Fruit fly (Drosophila melanogaster) whole organism, pupa: ENCODE data around the gene Zmynd10.
A peak's percentile ranks its signal among the peaks of the same experiment; 100 is the strongest.

ENCODE experiments used
- CG10348 ChIP-seq: fragments of 200-800 bp; sonication (Bioruptor generic); IDR thresholded peaks from 2 replicates; pipeline ENCODE4 v1.3.6; 2022; ENCODE audit warnings: missing biosample characterization, missing genetic modification characterization
- CG12605 ChIP-seq: fragments of 200-800 bp; sonication (Bioruptor generic); IDR thresholded peaks from 2 replicates; pipeline ENCODE4 v1.3.6; 2022; ENCODE audit warnings: missing biosample characterization, missing genetic modification characterization
- CG13204 ChIP-seq: fragments of 200-800 bp; sonication (Bioruptor generic); optimal IDR thresholded peaks from 2 replicates; lab custom pipeline; 2018; ENCODE audit warnings: missing biosample characterization, mild to moderate bottlenecking, missing genetic modification characterization, moderate library complexity
- CG14655 ChIP-seq: fragments of 200-800 bp; sonication (Bioruptor generic); optimal IDR thresholded peaks from 3 replicates; lab custom pipeline; 2017; ENCODE audit warnings: mild to moderate bottlenecking, missing biosample characterization, missing genetic modification reagents, missing genetic modification characterization
- CG15710 ChIP-seq: fragments of 200-800 bp; sonication (Bioruptor generic); optimal IDR thresholded peaks from 2 replicates; lab custom pipeline; 2018; ENCODE audit warnings: missing biosample characterization, mild to moderate bottlenecking, missing genetic modification characterization, moderate library complexity
- CG17806 ChIP-seq: fragments of 200-800 bp; sonication (Bioruptor generic); optimal IDR thresholded peaks from 2 replicates; lab custom pipeline; 2018; ENCODE audit warnings: missing biosample characterization, mild to moderate bottlenecking, missing genetic modification characterization, moderate library complexity
- CG32121 ChIP-seq: fragments of 200-800 bp; sonication (Bioruptor generic); IDR thresholded peaks from 2 replicates; pipeline ENCODE4 v1.3.6; 2022; ENCODE audit warnings: missing biosample characterization, missing genetic modification characterization
- CG34367 ChIP-seq: fragments of 200-800 bp; sonication (Bioruptor generic); optimal IDR thresholded peaks from 2 replicates; lab custom pipeline; 2018; ENCODE audit warnings: missing biosample characterization, mild to moderate bottlenecking, missing genetic modification characterization
- CG4496 ChIP-seq: fragments of 200-800 bp; sonication (Bioruptor generic); IDR thresholded peaks from 3 replicates; pipeline ENCODE4 v1.3.6; 2022; ENCODE audit warnings: missing biosample characterization, missing genetic modification characterization
- CG8159 ChIP-seq: fragments of 200-800 bp; sonication (Bioruptor generic); optimal IDR thresholded peaks from 3 replicates; lab custom pipeline; 2018; ENCODE audit warnings: missing biosample characterization, mild to moderate bottlenecking, missing genetic modification characterization, moderate library complexity
- CG8301 ChIP-seq: fragments of 200-800 bp; sonication (Bioruptor generic); optimal IDR thresholded peaks from 2 replicates; lab custom pipeline; 2018; ENCODE audit warnings: missing biosample characterization, mild to moderate bottlenecking, missing genetic modification characterization
- CG9948 ChIP-seq: fragments of 200-800 bp; sonication (Bioruptor generic); optimal IDR thresholded peaks from 2 replicates; lab custom pipeline; 2018; ENCODE audit warnings: missing biosample characterization, mild to moderate bottlenecking, missing genetic modification characterization, moderate library complexity
- D1 ChIP-seq: fragments of 200-800 bp; sonication (Bioruptor generic); optimal IDR thresholded peaks from 2 replicates; lab custom pipeline; 2018; ENCODE audit warnings: missing biosample characterization, mild to moderate bottlenecking, missing genetic modification characterization, moderate library complexity
- EcR ChIP-seq: fragments of 200-800 bp; sonication (Bioruptor generic); optimal IDR thresholded peaks from 3 replicates; lab custom pipeline; 2019; ENCODE audit warnings: missing biosample characterization, missing genetic modification characterization, mild to moderate bottlenecking, moderate library complexity, missing genetic modification reagents
- Ets98B ChIP-seq: fragments of 200-800 bp; sonication (Bioruptor generic); IDR thresholded peaks from 2 replicates; pipeline ENCODE4 v1.3.6; 2022; ENCODE audit warnings: missing biosample characterization, missing genetic modification characterization
- Pif1A ChIP-seq: fragments of 200-800 bp; sonication (Bioruptor generic); optimal IDR thresholded peaks from 3 replicates; lab custom pipeline; 2016; ENCODE audit warnings: missing biosample characterization, missing genetic modification characterization
- Pif1B ChIP-seq: fragments of 200-800 bp; sonication (Bioruptor generic); optimal IDR thresholded peaks from 3 replicates; lab custom pipeline; 2016; ENCODE audit warnings: missing biosample characterization, missing genetic modification characterization
- Snoo ChIP-seq: fragments of 200-800 bp; sonication (Bioruptor generic); optimal IDR thresholded peaks from 3 replicates; lab custom pipeline; 2017; ENCODE audit warnings: missing biosample characterization, mild to moderate bottlenecking, missing genetic modification characterization, inconsistent platforms
- fd96Ca ChIP-seq: fragments of 200-800 bp; sonication (Bioruptor generic); IDR thresholded peaks from 3 replicates; pipeline ENCODE4 v1.3.6; 2022; ENCODE audit warnings: missing biosample characterization, missing genetic modification characterization
- gl ChIP-seq: fragments of 200-800 bp; sonication (Bioruptor generic); optimal IDR thresholded peaks from 2 replicates; lab custom pipeline; 2018; ENCODE audit warnings: missing biosample characterization, mild to moderate bottlenecking, missing genetic modification characterization
- rn ChIP-seq: fragments of 200-800 bp; sonication (Bioruptor generic); IDR thresholded peaks from 2 replicates; pipeline ENCODE4 v1.3.6; 2022; ENCODE audit warnings: missing biosample characterization, missing genetic modification characterization

The Zmynd10 gene

DNA sequence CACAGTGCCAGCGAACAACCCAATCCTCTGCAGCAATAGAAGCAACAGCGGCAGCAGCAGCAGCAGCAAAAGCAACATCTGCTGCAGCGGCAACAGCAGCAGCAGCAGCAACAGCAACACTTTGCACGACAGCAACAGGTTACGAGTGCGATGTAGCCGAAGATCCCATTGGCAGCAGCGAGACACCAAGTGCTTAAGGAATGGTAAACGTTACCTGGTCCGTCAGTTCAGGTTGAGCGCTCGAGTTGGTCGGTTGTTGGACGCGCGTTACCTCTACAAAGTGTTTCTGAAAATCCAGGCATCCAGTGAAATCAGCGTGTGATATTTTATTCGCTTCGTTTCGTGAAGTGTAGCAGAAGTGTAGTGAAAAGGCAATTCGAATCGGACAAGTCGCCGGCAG is 2.5 kb upstream of the Zmynd10 start, which contains the start of gene CG17672:
TSS of gene CG17672 (plus strand) at position 223 of the 400 bp plus-strand sequence.
- TF ChIP-seq Snoo (tag; lab: Kevin White, UChicago) (peak; percentile 18), CG17806 (tag; lab: Kevin White, UChicago) (no peak), rn (GFP tag; lab: Robert Waterston, UW) (no peak), Pif1A (GFP tag; lab: Kevin White, UChicago) (no peak), CG14655 (GFP tag; lab: Kevin White, UChicago) (no peak), Pif1B (GFP tag; lab: Kevin White, UChicago) (no peak), gl (tag; lab: Kevin White, UChicago) (no peak), CG34367 (tag; lab: Kevin White, UChicago) (no peak), CG13204 (GFP tag; lab: Kevin White, UChicago) (no peak), CG8159 (tag; lab: Kevin White, UChicago) (peak; percentile 11), CG15710 (no peak), CG12605 (GFP tag; lab: Robert Waterston, UW) (peak; percentile 54; the same call in 1 of the 2 replicates), D1 (no peak), CG4496 (GFP tag; lab: Robert Waterston, UW) (peak; percentile 58; the same call in 2 of the 3 replicates), CG8301 (tag; lab: Kevin White, UChicago) (no peak), CG32121 (GFP tag; lab: Robert Waterston, UW) (0 out of 2 replicates have a peak, but pooled peaks have one; percentile 26), fd96Ca (GFP tag; lab: Robert Waterston, UW) (no peak), CG9948 (tag; lab: Kevin White, UChicago) (no peak), Ets98B (GFP tag; lab: Robert Waterston, UW) (peak; percentile 44; the same call in 1 of the 2 replicates), EcR (no peak), CG10348 (GFP tag; lab: Robert Waterston, UW) (no peak)

dm6 chr3L:13027333-13027732 is 1.1 kb upstream of the Zmynd10 start:
- TF ChIP-seq fd96Ca (GFP tag; lab: Robert Waterston, UW) = no peak
- no peak for TF ChIP-seq Pif1A (GFP tag; lab: Kevin White, UChicago)
- no peak for TF ChIP-seq Snoo (tag; lab: Kevin White, UChicago)
- no peak for TF ChIP-seq gl (tag; lab: Kevin White, UChicago)
- TF ChIP-seq CG10348 (GFP tag; lab: Robert Waterston, UW) = no peak
- TF ChIP-seq CG17806 (tag; lab: Kevin White, UChicago) = no peak
- no peak for TF ChIP-seq CG8159 (tag; lab: Kevin White, UChicago)
- no peak for TF ChIP-seq CG9948 (tag; lab: Kevin White, UChicago)
- TF ChIP-seq CG34367 (tag; lab: Kevin White, UChicago) = no peak
- TF ChIP-seq Ets98B (GFP tag; lab: Robert Waterston, UW) = no peak
- no peak for TF ChIP-seq CG8301 (tag; lab: Kevin White, UChicago)
- TF ChIP-seq D1 = no peak
- TF ChIP-seq CG14655 (GFP tag; lab: Kevin White, UChicago) = no peak
- TF ChIP-seq CG4496 (GFP tag; lab: Robert Waterston, UW) = no peak
- no peak for TF ChIP-seq EcR
- no peak for TF ChIP-seq CG32121 (GFP tag; lab: Robert Waterston, UW)

DNA sequence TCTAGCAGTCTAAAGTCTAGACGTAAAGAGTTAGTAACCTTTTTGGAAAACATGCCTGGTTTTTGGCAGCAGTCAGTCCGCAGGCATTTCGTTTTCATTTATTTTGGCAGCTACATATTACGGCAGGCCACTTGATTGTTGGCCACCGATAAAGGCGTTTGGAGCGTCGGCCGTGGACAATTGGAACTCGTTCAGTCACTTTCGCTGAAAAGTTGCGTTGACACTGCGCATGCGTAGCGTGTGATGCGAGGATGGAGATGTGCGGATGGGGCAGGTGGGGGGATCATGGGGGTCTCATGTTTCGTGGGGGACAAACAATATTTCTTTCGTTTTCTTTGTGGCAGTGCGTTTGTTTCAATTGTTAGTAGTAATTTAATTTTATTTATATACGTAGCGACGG is 635 bp upstream of the Zmynd10 start:
- TF ChIP-seq CG15710 (no peak), CG13204 (GFP tag; lab: Kevin White, UChicago) (no peak), Pif1A (GFP tag; lab: Kevin White, UChicago) (no peak), CG17806 (tag; lab: Kevin White, UChicago) (no peak), CG4496 (GFP tag; lab: Robert Waterston, UW) (no peak), EcR (no peak), CG9948 (tag; lab: Kevin White, UChicago) (no peak), CG8159 (tag; lab: Kevin White, UChicago) (no peak), Ets98B (GFP tag; lab: Robert Waterston, UW) (no peak), CG10348 (GFP tag; lab: Robert Waterston, UW) (no peak), CG8301 (tag; lab: Kevin White, UChicago) (no peak), Pif1B (GFP tag; lab: Kevin White, UChicago) (no peak)

- TF ChIP-seq CG17806 (tag; lab: Kevin White, UChicago) = peak; percentile 35
- no peak for TF ChIP-seq D1
- TF ChIP-seq CG13204 (GFP tag; lab: Kevin White, UChicago) = peak; percentile 18
- TF ChIP-seq CG10348 (GFP tag; lab: Robert Waterston, UW) = no peak
- TF ChIP-seq CG8301 (tag; lab: Kevin White, UChicago) = no peak
- peak; percentile 27 for TF ChIP-seq Pif1B (GFP tag; lab: Kevin White, UChicago)
- peak; percentile 16; the same call in 1 of the 2 replicates for TF ChIP-seq Ets98B (GFP tag; lab: Robert Waterston, UW)
- TF ChIP-seq CG14655 (GFP tag; lab: Kevin White, UChicago) = peak; percentile 45
- peak; percentile 79 for TF ChIP-seq Snoo (tag; lab: Kevin White, UChicago)
- TF ChIP-seq Pif1A (GFP tag; lab: Kevin White, UChicago) = peak; percentile 41
- TF ChIP-seq EcR = no peak
- TF ChIP-seq CG4496 (GFP tag; lab: Robert Waterston, UW) = peak; percentile 82
- TF ChIP-seq CG12605 (GFP tag; lab: Robert Waterston, UW) = peak; percentile 73
- TF ChIP-seq rn (GFP tag; lab: Robert Waterston, UW) = peak; percentile 25; the same call in 1 of the 2 replicates
- peak; percentile 15 for TF ChIP-seq CG32121 (GFP tag; lab: Robert Waterston, UW)
- TF ChIP-seq CG9948 (tag; lab: Kevin White, UChicago) = peak; percentile 27
- no peak; the same call in 2 of the 3 replicates for TF ChIP-seq fd96Ca (GFP tag; lab: Robert Waterston, UW)
- peak; percentile 37 for TF ChIP-seq CG15710
- peak; percentile 41 for TF ChIP-seq gl (tag; lab: Kevin White, UChicago)
- peak; percentile 22 for TF ChIP-seq CG8159 (tag; lab: Kevin White, UChicago)
- peak; percentile 60 for TF ChIP-seq CG34367 (tag; lab: Kevin White, UChicago)
These were observed 3.2 kb downstream of the Zmynd10 start, which contains the start of gene RpS12 for dm6 chr3L:13022854-13023560. Gene RpS12, plus strand, starts transcription at chr3L:13023352.
